Fruit fly (Drosophila melanogaster): ENCODE results near the gene Dmtn.

Dmtn gene

dm6 chr3R:6343396-6344239 is 62.1 kb downstream of the Dmtn start, which contains the start of gene CG17919:
TSS of gene CG17919 (plus strand) at chr3R:6344029.
- TF ChIP-seq CG12605 (GFP tag; IDR thresholded peaks at IDR 0.05), result no peak
- peak; percentile 8 for TF ChIP-seq CG8159 (tag; optimal IDR thresholded peaks at IDR 0.05)
- TF ChIP-seq gl (tag; optimal IDR thresholded peaks at IDR 0.05), result no peak
- TF ChIP-seq Pif1B (GFP tag; optimal IDR thresholded peaks at IDR 0.05), result peak; percentile 26
- no peak for TF ChIP-seq CG15710 (tag; optimal IDR thresholded peaks at IDR 0.05)
- peak; percentile 11 for TF ChIP-seq D1 (tag; optimal IDR thresholded peaks at IDR 0.05)
- no peak for TF ChIP-seq EcR (GFP tag; optimal IDR thresholded peaks at IDR 0.05)
- peak; percentile 12 for TF ChIP-seq Pif1A (GFP tag; optimal IDR thresholded peaks at IDR 0.05)
- TF ChIP-seq CG34367 (tag; optimal IDR thresholded peaks at IDR 0.05), result no peak
- TF ChIP-seq CG13204 (GFP tag; optimal IDR thresholded peaks at IDR 0.05), result no peak
- TF ChIP-seq CG14655 (GFP tag; optimal IDR thresholded peaks at IDR 0.05), result no peak
- no peak for TF ChIP-seq rn (GFP tag; IDR thresholded peaks at IDR 0.05)
- TF ChIP-seq Snoo (tag; optimal IDR thresholded peaks at IDR 0.05), result no peak
- no peak for TF ChIP-seq CG4496 (GFP tag; IDR thresholded peaks at IDR 0.05)
- no peak for TF ChIP-seq CG9948 (tag; optimal IDR thresholded peaks at IDR 0.05)
- peak; percentile 34; the same call in 1 of the 3 replicates for TF ChIP-seq fd96Ca (GFP tag; IDR thresholded peaks at IDR 0.05)
- no peak for TF ChIP-seq CG10348 (GFP tag; IDR thresholded peaks at IDR 0.05)
- no peak for TF ChIP-seq CG17806 (tag; optimal IDR thresholded peaks at IDR 0.05)
- TF ChIP-seq CG8301 (tag; optimal IDR thresholded peaks at IDR 0.05), result no peak
- peak; percentile 6; the same call in 1 of the 2 replicates for TF ChIP-seq Ets98B (GFP tag; IDR thresholded peaks at IDR 0.05)
- TF ChIP-seq CG32121 (GFP tag; IDR thresholded peaks at IDR 0.05), result 0 out of 2 replicates have a peak, but pooled peaks have one; percentile 12

DNA sequence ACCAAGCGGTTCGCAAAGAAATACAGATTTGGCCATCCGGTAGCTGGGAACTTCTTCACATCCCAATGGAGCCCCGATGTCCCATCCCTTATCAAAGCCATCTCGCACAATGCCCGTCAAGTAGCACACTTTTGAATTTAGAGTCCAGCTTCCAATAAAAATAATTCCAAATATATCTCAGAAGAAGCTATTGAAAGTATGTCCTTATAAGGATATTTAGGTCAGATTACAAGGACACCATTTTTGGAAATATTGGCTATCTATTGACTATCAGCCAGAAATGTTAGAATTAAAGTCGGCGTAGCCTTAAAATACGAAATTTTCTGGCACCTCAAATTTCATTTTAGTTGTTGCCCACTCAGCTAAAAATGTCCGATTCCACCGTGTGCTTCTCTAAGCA is 63.0 kb downstream of the Dmtn start, which contains the start of gene CG10298:
TSS of gene CG10298 (plus strand) at position 301 of the 400 bp plus-strand sequence.
- TF ChIP-seq CG8301 (tag; optimal IDR thresholded peaks at IDR 0.05) (no peak), Pif1B (GFP tag; optimal IDR thresholded peaks at IDR 0.05) (no peak), gl (tag; optimal IDR thresholded peaks at IDR 0.05) (no peak), CG12605 (GFP tag; IDR thresholded peaks at IDR 0.05) (no peak)

DNA sequence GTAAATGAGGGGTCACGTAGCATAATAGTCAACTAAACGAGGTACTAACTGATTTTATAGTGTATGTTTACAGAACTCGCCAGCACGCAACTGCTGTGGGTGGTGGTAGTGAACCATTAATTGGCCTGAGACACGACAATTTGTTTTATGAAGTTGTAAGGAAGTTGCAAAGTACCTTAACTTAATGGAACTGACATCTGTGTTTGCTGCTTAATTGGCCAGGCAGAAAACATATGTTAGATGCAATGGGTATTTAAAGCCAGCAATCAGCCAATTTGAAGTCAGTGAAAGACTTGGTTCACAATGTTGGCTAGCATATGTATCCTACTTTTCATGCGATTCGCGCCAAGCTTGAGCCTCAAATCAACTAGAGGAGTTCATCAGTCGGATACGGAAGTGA is 64.0 kb downstream of the Dmtn start, which contains the start of gene CG17917:
TSS of gene CG17917 (plus strand) at position 301 of the 400 bp plus-strand sequence.
- TF ChIP-seq Snoo (tag; optimal IDR thresholded peaks at IDR 0.05) (no peak), CG15710 (tag; optimal IDR thresholded peaks at IDR 0.05) (no peak), CG8159 (tag; optimal IDR thresholded peaks at IDR 0.05) (no peak), CG4496 (GFP tag; IDR thresholded peaks at IDR 0.05) (no peak), gl (tag; optimal IDR thresholded peaks at IDR 0.05) (no peak), Pif1A (GFP tag; optimal IDR thresholded peaks at IDR 0.05) (no peak), rn (GFP tag; IDR thresholded peaks at IDR 0.05) (no peak), D1 (tag; optimal IDR thresholded peaks at IDR 0.05) (no peak), CG10348 (GFP tag; IDR thresholded peaks at IDR 0.05) (no peak), Ets98B (GFP tag; IDR thresholded peaks at IDR 0.05) (no peak), EcR (GFP tag; optimal IDR thresholded peaks at IDR 0.05) (no peak), Pif1B (GFP tag; optimal IDR thresholded peaks at IDR 0.05) (no peak), CG17806 (tag; optimal IDR thresholded peaks at IDR 0.05) (no peak)

DNA sequence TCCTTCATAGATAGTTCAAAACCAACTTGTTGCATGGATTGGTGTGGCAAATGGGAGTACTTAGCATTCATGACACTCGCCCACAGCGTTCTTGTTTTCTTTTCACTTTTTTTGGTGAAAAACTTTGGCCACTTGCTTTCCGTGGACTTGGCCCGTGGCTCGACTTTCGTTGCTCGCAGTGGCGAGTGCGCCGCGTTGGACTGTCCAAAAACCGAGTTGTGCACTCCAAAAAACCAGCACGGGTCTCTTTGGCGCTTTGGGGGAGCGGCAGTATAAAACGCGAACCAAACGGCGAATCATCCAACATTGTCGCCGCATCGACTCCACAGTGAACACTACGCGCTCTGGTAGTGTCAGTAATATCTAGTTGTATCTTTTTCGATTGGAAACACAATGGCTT is 65.9 kb downstream of the Dmtn start, which contains the start of gene Osi20:
TSS of gene Osi20 (plus strand) at position 301 of the 400 bp plus-strand sequence.
- TF ChIP-seq Pif1B (GFP tag; optimal IDR thresholded peaks at IDR 0.05), result no peak
- no peak for TF ChIP-seq CG12605 (GFP tag; IDR thresholded peaks at IDR 0.05)
- TF ChIP-seq CG8159 (tag; optimal IDR thresholded peaks at IDR 0.05), result no peak
- TF ChIP-seq CG9948 (tag; optimal IDR thresholded peaks at IDR 0.05), result no peak
- no peak for TF ChIP-seq D1 (tag; optimal IDR thresholded peaks at IDR 0.05)
- TF ChIP-seq CG14655 (GFP tag; optimal IDR thresholded peaks at IDR 0.05), result no peak
- TF ChIP-seq CG4496 (GFP tag; IDR thresholded peaks at IDR 0.05), result no peak
- no peak for TF ChIP-seq CG8301 (tag; optimal IDR thresholded peaks at IDR 0.05)
- no peak for TF ChIP-seq CG15710 (tag; optimal IDR thresholded peaks at IDR 0.05)
- no peak for TF ChIP-seq CG17806 (tag; optimal IDR thresholded peaks at IDR 0.05)
- no peak for TF ChIP-seq fd96Ca (GFP tag; IDR thresholded peaks at IDR 0.05)
- no peak for TF ChIP-seq Pif1A (GFP tag; optimal IDR thresholded peaks at IDR 0.05)
- no peak for TF ChIP-seq Ets98B (GFP tag; IDR thresholded peaks at IDR 0.05)
- TF ChIP-seq Snoo (tag; optimal IDR thresholded peaks at IDR 0.05), result no peak
- no peak for TF ChIP-seq rn (GFP tag; IDR thresholded peaks at IDR 0.05)
- no peak for TF ChIP-seq gl (tag; optimal IDR thresholded peaks at IDR 0.05)
- no peak for TF ChIP-seq CG10348 (GFP tag; IDR thresholded peaks at IDR 0.05)
- no peak for TF ChIP-seq EcR (GFP tag; optimal IDR thresholded peaks at IDR 0.05)

All from whole organism, pupa.